Worm (Caenorhabditis elegans): ENCODE measurements around the gene aqp-1.

aqp-1 gene

DNA sequence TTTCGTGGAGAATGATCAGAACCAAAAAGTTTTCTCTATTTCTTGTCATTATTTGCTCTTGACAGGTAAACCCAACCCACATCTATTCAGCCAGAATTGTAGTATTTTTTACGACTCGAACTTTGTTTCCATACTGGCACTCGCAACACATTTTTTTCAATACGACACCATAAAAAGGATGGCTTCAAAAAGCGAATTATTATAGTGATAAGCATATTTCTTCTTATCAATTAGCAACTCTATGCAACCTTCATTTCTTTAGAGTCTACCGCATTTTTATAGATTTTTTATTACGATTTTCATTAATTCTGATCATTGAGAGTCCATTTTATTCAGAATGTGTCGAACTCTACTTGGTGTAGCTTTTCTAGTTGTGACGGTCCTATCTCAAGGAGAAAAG, 5.6 kb downstream of the aqp-1 start, which contains the start of gene ctsa-3.1:
TSS of gene ctsa-3.1 (plus strand) at position 337 of the 400 bp plus-strand sequence.
- no peak for TF ChIP-seq tab-1 (GFP tag; IDR thresholded peaks at IDR 0.05)
- TF ChIP-seq flt-1 (GFP tag; IDR thresholded peaks at IDR 0.05), result no peak

ce11 chrII:7231951-7232350, 6.2 kb downstream of the aqp-1 start:
- TF ChIP-seq flt-1 (GFP tag; IDR thresholded peaks at IDR 0.05), result no peak
- no peak for TF ChIP-seq cog-1 (tag; optimal IDR thresholded peaks at IDR 0.05)
- TF ChIP-seq ref-1 (GFP tag; conservative IDR thresholded peaks at IDR 0.05), result no peak
- no peak for TF ChIP-seq T22C8.4 (GFP tag; IDR thresholded peaks at IDR 0.05)
- TF ChIP-seq tab-1 (GFP tag; IDR thresholded peaks at IDR 0.05), result no peak
- TF ChIP-seq med-1 (GFP tag; optimal IDR thresholded peaks at IDR 0.05; ENCODE audit: insufficient read depth), result no peak
- TF ChIP-seq ztf-23 (GFP tag; IDR thresholded peaks at IDR 0.05), result no peak
- TF ChIP-seq klf-2 (GFP tag; conservative IDR thresholded peaks at IDR 0.05), result no peak
- no peak for TF ChIP-seq ztf-29 (GFP tag; IDR thresholded peaks at IDR 0.05)

DNA sequence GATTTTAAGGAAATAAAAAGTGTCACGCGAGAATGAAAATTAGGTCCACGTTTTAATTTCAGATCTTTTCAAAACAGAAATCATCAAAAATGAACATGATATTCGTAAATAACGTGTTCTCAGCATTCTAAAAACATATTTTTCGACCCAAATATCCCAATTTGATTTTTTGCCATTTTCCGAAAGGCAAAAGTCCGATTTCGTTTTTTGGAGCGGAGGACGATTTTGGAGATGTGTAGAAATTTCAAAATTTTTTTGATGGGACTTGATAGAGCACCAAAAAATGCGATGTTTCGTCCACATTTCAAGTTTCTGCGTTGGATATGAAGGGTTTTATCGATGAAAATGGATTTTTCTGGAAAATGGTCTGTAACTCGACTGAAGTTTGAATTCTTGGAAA, 7.5 kb downstream of the aqp-1 start:
- TF ChIP-seq klf-2 (GFP tag; conservative IDR thresholded peaks at IDR 0.05), result no peak
- no peak for TF ChIP-seq ztf-23 (GFP tag; IDR thresholded peaks at IDR 0.05)
- no peak for TF ChIP-seq med-1 (GFP tag; optimal IDR thresholded peaks at IDR 0.05; ENCODE audit: insufficient read depth)
- no peak for TF ChIP-seq flt-1 (GFP tag; IDR thresholded peaks at IDR 0.05)
- TF ChIP-seq tab-1 (GFP tag; IDR thresholded peaks at IDR 0.05), result no peak
- no peak for TF ChIP-seq cog-1 (tag; optimal IDR thresholded peaks at IDR 0.05)
- no peak for TF ChIP-seq T22C8.4 (GFP tag; IDR thresholded peaks at IDR 0.05)
- TF ChIP-seq ztf-29 (GFP tag; IDR thresholded peaks at IDR 0.05), result no peak
- TF ChIP-seq ref-1 (GFP tag; conservative IDR thresholded peaks at IDR 0.05), result no peak

- TF ChIP-seq ref-1 (GFP tag; conservative IDR thresholded peaks at IDR 0.05) (no peak), ztf-23 (GFP tag; IDR thresholded peaks at IDR 0.05) (no peak), med-1 (GFP tag; optimal IDR thresholded peaks at IDR 0.05; ENCODE audit: insufficient read depth) (no peak)
Observed at ce11 chrII:7228646-7229200, 9.4 kb downstream of the aqp-1 start, which contains the start of gene F32A5.4. TSS of gene F32A5.4 (plus strand) at chrII:7229150.

DNA sequence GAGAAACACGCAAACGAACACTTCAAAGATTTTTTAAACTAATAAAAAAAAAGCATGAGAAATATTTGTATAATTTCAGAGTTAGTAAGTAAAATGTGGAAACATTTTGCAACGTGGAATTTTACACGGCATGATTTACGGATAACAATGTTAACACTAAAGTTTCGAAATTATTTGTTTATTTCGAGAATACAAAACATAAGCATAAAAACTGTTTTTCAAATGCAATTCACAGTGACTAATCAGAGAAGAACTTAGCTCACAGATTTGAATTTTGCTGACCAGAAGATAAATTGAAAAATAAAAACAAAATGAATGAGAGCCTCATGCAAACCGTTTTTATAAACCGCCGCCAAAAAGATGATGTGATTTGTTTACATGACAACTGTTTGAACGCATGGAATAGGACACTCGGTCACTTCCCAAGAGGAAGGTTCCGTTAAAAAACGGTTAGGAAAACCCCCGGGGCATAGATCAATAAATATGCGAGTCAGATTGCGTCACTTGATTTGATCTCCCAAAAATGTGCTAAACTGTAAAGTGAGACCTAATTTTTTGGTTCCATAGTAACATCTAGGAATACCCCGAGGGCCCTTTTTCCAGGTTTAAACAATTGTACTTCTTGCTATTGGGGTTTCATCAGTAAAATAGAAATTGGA, 12.2 kb downstream of the aqp-1 start, which contains the start of gene clh-3:
TSS of gene clh-3 (minus strand) at position 51 of the 659 bp plus-strand sequence.
- no peak for TF ChIP-seq med-1 (GFP tag; optimal IDR thresholded peaks at IDR 0.05; ENCODE audit: insufficient read depth)
- no peak for TF ChIP-seq klf-2 (GFP tag; conservative IDR thresholded peaks at IDR 0.05)
- TF ChIP-seq T22C8.4 (GFP tag; IDR thresholded peaks at IDR 0.05), result no peak
- TF ChIP-seq ref-1 (GFP tag; conservative IDR thresholded peaks at IDR 0.05), result no peak
- TF ChIP-seq cog-1 (tag; optimal IDR thresholded peaks at IDR 0.05), result no peak
- no peak for TF ChIP-seq ztf-29 (GFP tag; IDR thresholded peaks at IDR 0.05)
- no peak for TF ChIP-seq flt-1 (GFP tag; IDR thresholded peaks at IDR 0.05)
- no peak for TF ChIP-seq tab-1 (GFP tag; IDR thresholded peaks at IDR 0.05)
- no peak for TF ChIP-seq ztf-23 (GFP tag; IDR thresholded peaks at IDR 0.05)

ce11 chrII:7224074-7224473, 14.1 kb downstream of the aqp-1 start:
- no peak for TF ChIP-seq tab-1 (GFP tag; IDR thresholded peaks at IDR 0.05)
- TF ChIP-seq ztf-23 (GFP tag; IDR thresholded peaks at IDR 0.05), result no peak
- TF ChIP-seq flt-1 (GFP tag; IDR thresholded peaks at IDR 0.05), result no peak
- no peak for TF ChIP-seq ztf-29 (GFP tag; IDR thresholded peaks at IDR 0.05)
- TF ChIP-seq klf-2 (GFP tag; conservative IDR thresholded peaks at IDR 0.05), result no peak
- TF ChIP-seq T22C8.4 (GFP tag; IDR thresholded peaks at IDR 0.05), result no peak
- TF ChIP-seq ref-1 (GFP tag; conservative IDR thresholded peaks at IDR 0.05), result no peak
- no peak for TF ChIP-seq cog-1 (tag; optimal IDR thresholded peaks at IDR 0.05)
- no peak for TF ChIP-seq med-1 (GFP tag; optimal IDR thresholded peaks at IDR 0.05; ENCODE audit: insufficient read depth)

DNA sequence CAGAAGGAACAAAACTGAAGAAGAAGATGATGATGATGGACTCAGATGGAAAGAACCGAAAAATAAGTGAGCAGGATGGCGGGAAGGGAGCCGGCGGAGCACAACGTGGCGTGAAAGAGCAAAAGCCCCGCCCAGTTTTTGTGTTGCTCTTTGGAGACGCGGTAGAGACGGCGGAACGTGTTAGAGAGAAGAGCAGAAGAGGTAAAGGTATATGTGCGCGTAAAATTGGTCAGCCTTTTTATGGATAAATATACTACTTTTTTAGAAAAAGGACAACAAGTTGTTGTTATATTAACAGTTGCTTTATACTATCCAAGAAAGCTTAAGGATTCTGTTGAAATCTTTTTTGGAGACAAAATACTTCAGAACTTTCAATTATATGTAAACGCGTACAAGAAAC, 21.1 kb downstream of the aqp-1 start, which contains the start of gene E04F6.10:
TSS of gene E04F6.10 (minus strand) at position 101 of the 400 bp plus-strand sequence.
- TF ChIP-seq flt-1 (GFP tag; IDR thresholded peaks at IDR 0.05), result no peak

DNA sequence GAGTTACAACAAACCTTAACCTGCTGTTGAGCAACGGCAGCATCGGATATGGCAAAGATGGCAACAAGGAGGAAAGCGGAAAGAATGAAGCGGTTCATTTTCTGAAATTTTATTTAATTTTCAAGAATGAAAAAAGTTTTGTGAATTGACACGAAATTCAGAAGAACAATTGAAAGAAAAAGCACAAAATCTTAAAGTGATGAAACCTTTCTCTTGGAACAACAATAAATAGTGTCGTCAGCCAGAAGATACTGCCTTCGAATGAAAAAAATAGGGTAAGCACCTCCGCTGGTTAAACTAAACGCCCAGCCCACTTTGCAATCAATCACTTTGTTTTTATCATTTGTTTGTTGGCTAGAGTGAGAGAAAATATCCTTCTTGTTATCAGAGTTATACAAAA, 26.1 kb downstream of the aqp-1 start, which contains the start of gene E04F6.9:
TSS of gene E04F6.9 (minus strand) at position 101 of the 400 bp plus-strand sequence.
- TF ChIP-seq ztf-29 (GFP tag; IDR thresholded peaks at IDR 0.05) (no peak), cog-1 (tag; optimal IDR thresholded peaks at IDR 0.05) (no peak)

- TF ChIP-seq tab-1 (GFP tag; IDR thresholded peaks at IDR 0.05) (no peak), ztf-29 (GFP tag; IDR thresholded peaks at IDR 0.05) (no peak), flt-1 (GFP tag; IDR thresholded peaks at IDR 0.05) (no peak), ztf-23 (GFP tag; IDR thresholded peaks at IDR 0.05) (no peak), ref-1 (GFP tag; conservative IDR thresholded peaks at IDR 0.05) (no peak), cog-1 (tag; optimal IDR thresholded peaks at IDR 0.05) (no peak), med-1 (GFP tag; optimal IDR thresholded peaks at IDR 0.05; ENCODE audit: insufficient read depth) (no peak), klf-2 (GFP tag; conservative IDR thresholded peaks at IDR 0.05) (no peak), T22C8.4 (GFP tag; IDR thresholded peaks at IDR 0.05) (no peak)
Observed at ce11 chrII:7211280-7211679, 26.9 kb downstream of the aqp-1 start, which contains the start of gene E04F6.8. TSS of gene E04F6.8 (minus strand) at chrII:7211380.

DNA sequence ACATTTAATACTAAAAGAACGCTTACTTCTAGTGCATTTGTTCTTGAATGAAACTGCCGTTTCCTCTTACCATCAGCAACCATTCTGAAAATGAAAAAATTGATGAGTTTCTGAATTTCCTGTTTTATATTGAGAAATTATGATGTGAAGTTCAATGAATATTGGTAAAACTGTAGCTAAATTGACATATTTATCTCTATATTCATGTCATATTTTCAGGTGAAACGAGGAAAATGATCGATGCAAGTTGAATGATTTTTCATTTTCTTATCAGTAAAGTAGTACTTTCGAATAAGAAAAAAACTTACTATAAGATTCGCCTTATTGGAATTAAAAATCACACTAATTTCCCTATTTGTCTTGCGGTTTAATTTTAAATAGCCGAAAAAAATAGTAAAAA, 28.0 kb downstream of the aqp-1 start, which contains the start of gene E04F6.15:
TSS of gene E04F6.15 (minus strand) at position 101 of the 400 bp plus-strand sequence.
- TF ChIP-seq flt-1 (GFP tag; IDR thresholded peaks at IDR 0.05), result no peak
- TF ChIP-seq tab-1 (GFP tag; IDR thresholded peaks at IDR 0.05), result no peak
- no peak for TF ChIP-seq med-1 (GFP tag; optimal IDR thresholded peaks at IDR 0.05; ENCODE audit: insufficient read depth)
- no peak for TF ChIP-seq T22C8.4 (GFP tag; IDR thresholded peaks at IDR 0.05)
- no peak for TF ChIP-seq ztf-29 (GFP tag; IDR thresholded peaks at IDR 0.05)
- TF ChIP-seq ztf-23 (GFP tag; IDR thresholded peaks at IDR 0.05), result no peak
- TF ChIP-seq cog-1 (tag; optimal IDR thresholded peaks at IDR 0.05), result no peak
- TF ChIP-seq klf-2 (GFP tag; conservative IDR thresholded peaks at IDR 0.05), result no peak
- no peak for TF ChIP-seq ref-1 (GFP tag; conservative IDR thresholded peaks at IDR 0.05)
